Worm (Caenorhabditis elegans) whole organism, L4 larva: ENCODE measurements around the gene Y46H3D.8.

Experiments
- daf-12 ChIP-seq: fragments of 150-350 bp; optimal IDR thresholded peaks from 2 replicates; lab custom pipeline; 2014; ENCODE audit warnings: missing biosample characterization, missing genetic modification reagents, missing genetic modification characterization
- jun-1 ChIP-seq: fragments of 150-350 bp; optimal IDR thresholded peaks from 2 replicates; lab custom pipeline; 2014; ENCODE audit warnings: missing biosample characterization, missing genetic modification reagents, missing genetic modification characterization
- lin-13 ChIP-seq: fragments of 150-350 bp; optimal IDR thresholded peaks from 2 replicates; lab custom pipeline; 2014; ENCODE audit warnings: missing biosample characterization, missing genetic modification reagents, missing genetic modification characterization
- lin-15B ChIP-seq: fragments of 150-350 bp; sonication (generic microtip); optimal IDR thresholded peaks from 3 replicates; lab custom pipeline; 2014; ENCODE audit warnings: missing biosample characterization, missing genetic modification characterization
- mep-1 ChIP-seq: fragments of 150-350 bp; sonication (generic microtip); optimal IDR thresholded peaks from 3 replicates; lab custom pipeline; 2014; ENCODE audit warnings: missing biosample characterization, missing genetic modification characterization
- nhr-102 ChIP-seq: sonication (generic microtip); optimal IDR thresholded peaks from 2 replicates; lab custom pipeline; 2016; ENCODE audit warnings: mild to moderate bottlenecking, missing genetic modification characterization, moderate library complexity, missing compliant biosample characterization
- nhr-237 ChIP-seq: sonication (generic microtip); optimal IDR thresholded peaks from 2 replicates; lab custom pipeline; 2017; ENCODE audit warnings: missing biosample characterization, missing genetic modification characterization
- nhr-28 ChIP-seq: fragments of 150-350 bp; optimal IDR thresholded peaks from 2 replicates; lab custom pipeline; 2014; ENCODE audit warnings: missing biosample characterization, missing genetic modification characterization
- nhr-77 ChIP-seq: fragments of 150-350 bp; optimal IDR thresholded peaks from 2 replicates; lab custom pipeline; 2014; ENCODE audit warnings: missing biosample characterization, missing genetic modification characterization
- php-3 ChIP-seq: fragments of 200-800 bp; sonication (Bioruptor generic); IDR thresholded peaks from 2 replicates; pipeline ENCODE4 v1.3.6; 2022; ENCODE audit warnings: missing genetic modification reagents, missing genetic modification characterization, missing compliant biosample characterization
- spr-1 ChIP-seq: sonication (generic microtip); optimal IDR thresholded peaks from 2 replicates; lab custom pipeline; 2016; ENCODE audit warnings: mild to moderate bottlenecking, missing genetic modification characterization, missing compliant biosample characterization
- unc-130 ChIP-seq: sonication (generic microtip); optimal IDR thresholded peaks from 2 replicates; lab custom pipeline; 2016; ENCODE audit warnings: missing genetic modification reagents, missing genetic modification characterization, missing compliant biosample characterization
- vab-7 ChIP-seq: fragments of 200-800 bp; sonication (Bioruptor generic); IDR thresholded peaks from 2 replicates; pipeline ENCODE4 v1.3.6; 2022; ENCODE audit warnings: missing genetic modification reagents, missing genetic modification characterization, missing compliant biosample characterization

DNA sequence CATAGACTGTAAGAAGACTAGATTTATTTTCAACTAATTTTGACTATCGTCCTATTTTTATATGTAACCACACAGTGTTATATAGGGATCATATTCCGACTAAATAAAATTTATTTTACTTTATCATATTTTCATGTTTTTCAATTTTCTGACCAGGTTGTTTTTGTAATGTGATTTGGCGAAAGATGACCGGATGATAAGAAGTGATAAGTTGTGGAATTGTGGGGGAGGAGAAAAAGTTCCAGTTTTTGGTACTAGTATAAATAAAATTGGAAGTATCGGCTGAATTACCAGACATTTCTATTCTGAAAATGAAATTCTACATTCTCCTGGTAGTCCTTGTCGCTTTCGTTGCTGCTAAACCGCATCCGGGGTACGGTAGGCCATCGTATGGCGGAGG, 45.6 kb downstream of the Y46H3D.8 start, which contains the start of gene F16B4.7:
- TF ChIP-seq nhr-102 (no peak), lin-15B (no peak), nhr-237 (tag; lab: Kevin White, UChicago) (no peak), spr-1 (tag; lab: Kevin White, UChicago) (no peak), mep-1 (tag; lab: Kevin White, UChicago) (no peak), nhr-28 (tag; lab: Kevin White, UChicago) (no peak), daf-12 (tag; lab: Kevin White, UChicago) (no peak), jun-1 (tag; lab: Kevin White, UChicago) (no peak), lin-13 (GFP tag; lab: Kevin White, UChicago) (no peak), vab-7 (no peak), unc-130 (GFP tag; lab: Kevin White, UChicago) (no peak), nhr-77 (no peak), php-3 (no peak)
